Fruit fly (Drosophila melanogaster): ENCODE measurements around the gene CG14710.

The CG14710 gene

DNA sequence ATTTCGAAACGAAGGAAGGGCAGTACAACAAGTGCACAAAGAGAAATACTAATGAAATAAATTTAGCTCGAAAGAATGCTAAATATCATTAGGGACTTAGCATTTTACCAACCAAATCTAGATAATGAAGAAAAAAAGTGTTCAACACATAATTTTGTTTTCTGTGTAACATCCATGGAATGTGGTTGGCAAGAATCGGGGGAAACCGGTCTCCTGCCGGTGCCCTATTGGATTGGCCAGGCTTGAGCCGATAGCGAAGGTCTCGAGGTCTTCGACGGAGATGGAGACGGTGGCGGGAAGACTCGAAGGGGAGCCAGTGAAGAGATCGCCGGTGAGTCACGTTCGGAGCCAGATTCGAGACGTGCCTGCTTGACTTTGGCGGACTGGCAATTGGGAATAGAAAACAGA lies 37.9 kb downstream of the CG14710 start (continued):
- peak; percentile 35; the same call in 1 of the 3 replicates for TF ChIP-seq dysf (GFP tag; IDR thresholded peaks at IDR 0.05)
- peak; percentile 30; the same call in 1 of the 2 replicates for TF ChIP-seq ranshi (GFP tag; IDR thresholded peaks at IDR 0.05)
- peak; percentile 77 for TF ChIP-seq kni (GFP tag; optimal IDR thresholded peaks at IDR 0.05)
- TF ChIP-seq HLHmδ (GFP tag; optimal IDR thresholded peaks at IDR 0.05), result no peak
- no peak for TF ChIP-seq CG1602 (GFP tag; optimal IDR thresholded peaks at IDR 0.05)
- no peak for TF ChIP-seq CG32772 (GFP tag; IDR thresholded peaks at IDR 0.05)
- TF ChIP-seq Sox102F (GFP tag; optimal IDR thresholded peaks at IDR 0.05), result peak; percentile 10
- TF ChIP-seq CG12942 (GFP tag; optimal IDR thresholded peaks at IDR 0.05), result no peak
- peak; percentile 52 for TF ChIP-seq zfh2 (GFP tag; optimal IDR thresholded peaks at IDR 0.05)
- no peak for TF ChIP-seq CG43689 (GFP tag; IDR thresholded peaks at IDR 0.05)
- peak; percentile 9 for TF ChIP-seq CG10543 (GFP tag; optimal IDR thresholded peaks at IDR 0.05)
- peak; percentile 59 for TF ChIP-seq lab (GFP tag; optimal IDR thresholded peaks at IDR 0.05)
- no peak for TF ChIP-seq en (GFP tag; optimal IDR thresholded peaks at IDR 0.05)
- TF ChIP-seq gcm2 (GFP tag; optimal IDR thresholded peaks at IDR 0.05), result no peak
- TF ChIP-seq D19B (GFP tag; optimal IDR thresholded peaks at IDR 0.05), result no peak
- TF ChIP-seq pum (GFP tag; optimal IDR thresholded peaks at IDR 0.05), result peak; percentile 4
- TF ChIP-seq lov (optimal IDR thresholded peaks at IDR 0.05), result no peak
- TF ChIP-seq lov (GFP tag; IDR thresholded peaks at IDR 0.05), result 0 out of 3 replicates have a peak, but pooled peaks have one; percentile 12
- TF ChIP-seq pnt (GFP tag; optimal IDR thresholded peaks at IDR 0.05), result peak; percentile 35
- peak; percentile 15 for TF ChIP-seq Xbp1 (GFP tag; optimal IDR thresholded peaks at IDR 0.05)
- TF ChIP-seq row (GFP tag; IDR thresholded peaks at IDR 0.05), result peak; percentile 69; the same call in 2 of the 3 replicates
- no peak for TF ChIP-seq gsb (GFP tag; IDR thresholded peaks at IDR 0.05)
- no peak for TF ChIP-seq ham (GFP tag; IDR thresholded peaks at IDR 0.05)
- no peak for TF ChIP-seq CG11398 (GFP tag; optimal IDR thresholded peaks at IDR 0.05)
- TF ChIP-seq org-1 (GFP tag; optimal IDR thresholded peaks at IDR 0.05), result no peak
- TF ChIP-seq nerfin-2 (GFP tag; IDR thresholded peaks at IDR 0.05; ENCODE audit: partially characterized antibody), result no peak
- no peak for TF ChIP-seq z (GFP tag; IDR thresholded peaks at IDR 0.05)
- TF ChIP-seq cad (GFP tag; optimal IDR thresholded peaks at IDR 0.05), result no peak
- no peak for TF ChIP-seq Opbp (GFP tag; IDR thresholded peaks at IDR 0.05; ENCODE audit: partially characterized antibody)
- peak; percentile 10 for TF ChIP-seq cwo (GFP tag; optimal IDR thresholded peaks at IDR 0.05)
- TF ChIP-seq CG9609 (GFP tag; optimal IDR thresholded peaks at IDR 0.05), result no peak
- TF ChIP-seq CG6791 (GFP tag; IDR thresholded peaks at IDR 0.05; ENCODE audit: partially characterized antibody), result no peak
- TF ChIP-seq pb (GFP tag; optimal IDR thresholded peaks at IDR 0.05), result peak; percentile 21
- peak; percentile 3 for TF ChIP-seq Asciz (GFP tag; optimal IDR thresholded peaks at IDR 0.05)
- no peak for TF ChIP-seq CG6765 (GFP tag; optimal IDR thresholded peaks at IDR 0.05)
- TF ChIP-seq lola (GFP tag; optimal IDR thresholded peaks at IDR 0.05), result peak in 1 of 3 experiments; percentile 31
- no peak for TF ChIP-seq psq (GFP tag; optimal IDR thresholded peaks at IDR 0.05)
- no peak for TF ChIP-seq maf-S (GFP tag; optimal IDR thresholded peaks at IDR 0.05)
- no peak for TF ChIP-seq kah (GFP tag; optimal IDR thresholded peaks at IDR 0.05)
- TF ChIP-seq Hmr (GFP tag; optimal IDR thresholded peaks at IDR 0.05), result peak; percentile 40
- no peak for TF ChIP-seq Hey (tag; optimal IDR thresholded peaks at IDR 0.05)
- no peak for TF ChIP-seq CG11723 (GFP tag; optimal IDR thresholded peaks at IDR 0.05)
- TF ChIP-seq mld (GFP tag; IDR thresholded peaks at IDR 0.05; ENCODE audit: partially characterized antibody), result no peak
- TF ChIP-seq zen2 (GFP tag; IDR thresholded peaks at IDR 0.05; ENCODE audit: partially characterized antibody), result no peak
- TF ChIP-seq CG14014 (GFP tag; IDR thresholded peaks at IDR 0.05), result no peak
- TF ChIP-seq CG10267 (tag; optimal IDR thresholded peaks at IDR 0.05), result peak; percentile 16
- TF ChIP-seq fd64A (GFP tag; optimal IDR thresholded peaks at IDR 0.05), result no peak
- peak; percentile 24 for TF ChIP-seq CG7839 (tag; optimal IDR thresholded peaks at IDR 0.05)
- TF ChIP-seq CG2120 (GFP tag; optimal IDR thresholded peaks at IDR 0.05), result peak; percentile 75
- TF ChIP-seq Dad (GFP tag; optimal IDR thresholded peaks at IDR 0.05), result no peak
- TF ChIP-seq Dfd (GFP tag; optimal IDR thresholded peaks at IDR 0.05), result no peak
